Worm (Caenorhabditis elegans) whole organism, L1 larva: Measurements from ENCODE around the gene gbf-1.

Experiments
- C04F5.9 ChIP-seq: sonication (generic microtip); optimal IDR thresholded peaks from 2 replicates; lab custom pipeline; 2016; ENCODE audit warnings: missing genetic modification characterization, missing compliant biosample characterization
- Y116A8C.19 ChIP-seq: sonication (generic microtip); optimal IDR thresholded peaks from 2 replicates; lab custom pipeline; 2016; ENCODE audit warnings: missing compliant biosample characterization, missing genetic modification characterization, borderline replicate concordance
- aha-1 ChIP-seq: fragments of 150-350 bp; optimal IDR thresholded peaks from 2 replicates; lab custom pipeline; 2014; ENCODE audit warnings: missing biosample characterization, missing genetic modification characterization
- ceh-63 ChIP-seq: fragments of 200-800 bp; sonication (Bioruptor generic); optimal IDR thresholded peaks from 2 replicates; lab custom pipeline; 2018; ENCODE audit warnings: mild to moderate bottlenecking, missing genetic modification characterization, missing compliant biosample characterization
- ceh-8 ChIP-seq: fragments of 200-800 bp; sonication (Bioruptor generic); optimal IDR thresholded peaks from 2 replicates; lab custom pipeline; 2018; ENCODE audit warnings: mild to moderate bottlenecking, missing genetic modification characterization, moderate library complexity, missing compliant biosample characterization
- ces-1 ChIP-seq: fragments of 150-350 bp; optimal IDR thresholded peaks from 2 replicates; lab custom pipeline; 2014; ENCODE audit warnings: missing biosample characterization, missing genetic modification reagents, missing genetic modification characterization
- dsc-1 ChIP-seq: sonication (generic microtip); optimal IDR thresholded peaks from 2 replicates; lab custom pipeline; 2016; ENCODE audit warnings: mild to moderate bottlenecking, missing genetic modification characterization, missing compliant biosample characterization
- efl-1 ChIP-seq, 4 experiments: fragments of 150-350 bp; optimal IDR thresholded peaks in 3 of 4; peaks in 1 of 4; 1 replicate in 1 of 4; 2 replicates in 3 of 4; lab custom pipeline; 2014; ENCODE audit warnings: missing biosample characterization in 2 of 4, missing genetic modification characterization in 2 of 4, missing genetic modification reagents in 2 of 4
- efl-3 ChIP-seq: fragments of 200-800 bp; sonication (Bioruptor generic); optimal IDR thresholded peaks from 2 replicates; lab custom pipeline; 2018; ENCODE audit warnings: mild to moderate bottlenecking, missing genetic modification characterization, missing compliant biosample characterization
- egl-27 ChIP-seq, 2 experiments: fragments of 150-350 bp in 1 of 2; sonication (generic microtip); optimal IDR thresholded peaks; 3 replicates each; lab custom pipeline; 2017 to 2018; ENCODE audit warnings: missing biosample characterization in 2 of 2, missing genetic modification characterization in 2 of 2, missing genetic modification reagents in 2 of 2
- fkh-4 ChIP-seq: sonication (generic microtip); optimal IDR thresholded peaks from 2 replicates; lab custom pipeline; 2016; ENCODE audit warnings: missing compliant biosample characterization, missing genetic modification characterization, borderline replicate concordance
- fos-1 ChIP-seq: fragments of 150-350 bp; optimal IDR thresholded peaks from 2 replicates; lab custom pipeline; 2014; ENCODE audit warnings: missing biosample characterization, missing genetic modification characterization
- hlh-17 ChIP-seq: fragments of 200-800 bp; sonication (Bioruptor generic); optimal IDR thresholded peaks from 2 replicates; lab custom pipeline; 2018; ENCODE audit warnings: missing genetic modification characterization, mild to moderate bottlenecking, missing compliant biosample characterization, moderate library complexity, borderline replicate concordance
- lin-13 ChIP-seq: fragments of 150-350 bp; optimal IDR thresholded peaks from 2 replicates; lab custom pipeline; 2014; ENCODE audit warnings: missing biosample characterization, missing genetic modification reagents, missing genetic modification characterization
- lin-14 ChIP-seq: fragments of 200-800 bp; sonication (Bioruptor generic); optimal IDR thresholded peaks from 2 replicates; lab custom pipeline; 2018; ENCODE audit warnings: mild to moderate bottlenecking, missing genetic modification characterization, moderate library complexity, missing compliant biosample characterization
- lin-15B ChIP-seq: fragments of 150-350 bp; sonication (generic microtip); optimal IDR thresholded peaks from 3 replicates; lab custom pipeline; 2014; ENCODE audit warnings: missing biosample characterization, missing genetic modification characterization
- mab-9 ChIP-seq: fragments of 200-800 bp; sonication (Bioruptor generic); IDR thresholded peaks from 2 replicates; pipeline ENCODE4 v1.3.6; 2022; ENCODE audit warnings: missing genetic modification reagents, missing genetic modification characterization, missing compliant biosample characterization
- mdl-1 ChIP-seq, 2 experiments: fragments of 150-350 bp; optimal IDR thresholded peaks; 2 replicates each; lab custom pipeline; 2014 to 2017; ENCODE audit warnings: missing biosample characterization in 2 of 2, missing genetic modification characterization in 2 of 2, inconsistent platforms in 1 of 2
- nhr-12 ChIP-seq: sonication (generic microtip); optimal IDR thresholded peaks from 2 replicates; lab custom pipeline; 2017; ENCODE audit warnings: missing biosample characterization, missing genetic modification characterization
- nhr-20 ChIP-seq: sonication (generic microtip); optimal IDR thresholded peaks from 2 replicates; lab custom pipeline; 2016; ENCODE audit warnings: mild to moderate bottlenecking, missing genetic modification characterization, missing compliant biosample characterization
- nhr-76 ChIP-seq: sonication (generic microtip); optimal IDR thresholded peaks from 2 replicates; lab custom pipeline; 2017; ENCODE audit warnings: missing biosample characterization, missing genetic modification characterization
- nhr-77 ChIP-seq: fragments of 150-350 bp; optimal IDR thresholded peaks from 2 replicates; lab custom pipeline; 2014; ENCODE audit warnings: missing biosample characterization, missing genetic modification characterization
- nhr-85 ChIP-seq: sonication (generic microtip); peaks from one replicate; lab custom pipeline; 2016; ENCODE audit warnings: missing genetic modification characterization, inconsistent platforms, missing compliant biosample characterization
- pax-3 ChIP-seq: fragments of 200-800 bp; sonication (Bioruptor generic); optimal IDR thresholded peaks from 2 replicates; lab custom pipeline; 2018; ENCODE audit warnings: mild to moderate bottlenecking, missing genetic modification characterization, moderate library complexity, missing compliant biosample characterization
- skn-1 ChIP-seq: fragments of 150-350 bp; optimal IDR thresholded peaks from 2 replicates; lab custom pipeline; 2014; ENCODE audit warnings: missing biosample characterization, missing genetic modification characterization
- snpc-4 ChIP-seq: fragments of 150-350 bp; optimal IDR thresholded peaks from 2 replicates; lab custom pipeline; 2014; ENCODE audit warnings: missing biosample characterization, missing genetic modification characterization
- sptf-1 ChIP-seq: fragments of 150-350 bp; optimal IDR thresholded peaks from 2 replicates; lab custom pipeline; 2014; ENCODE audit warnings: missing biosample characterization, missing genetic modification characterization
- tbx-2 ChIP-seq: sonication (generic microtip); optimal IDR thresholded peaks from 2 replicates; lab custom pipeline; 2016; ENCODE audit warnings: missing genetic modification characterization, missing compliant biosample characterization
- ztf-11 ChIP-seq, 2 experiments: sonication (generic microtip); optimal IDR thresholded peaks; 2 replicates each; lab custom pipeline; 2016 to 2017; ENCODE audit warnings: missing genetic modification characterization in 2 of 2, missing biosample characterization in 1 of 2, missing compliant biosample characterization in 1 of 2

The gbf-1 gene

DNA sequence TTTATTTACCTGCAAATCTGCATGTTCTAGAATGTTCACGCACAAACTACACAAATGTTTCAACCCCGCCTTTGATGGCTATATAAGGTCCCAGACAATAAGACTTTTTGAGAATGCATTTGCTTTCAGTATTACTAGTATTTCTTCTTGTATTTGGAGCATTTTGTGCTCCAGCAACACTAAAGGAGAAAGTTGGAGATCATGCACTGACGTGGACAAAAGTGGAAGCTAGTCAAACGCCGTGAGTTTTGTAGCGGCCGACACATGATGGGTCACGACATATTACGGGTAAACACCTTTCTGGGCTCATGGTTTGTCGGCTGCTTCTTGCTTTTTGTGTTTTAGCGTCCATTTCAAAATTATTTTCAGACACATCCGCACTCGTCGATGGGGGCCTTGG is 37.0 kb upstream of the gbf-1 start, which contains the start of gene C18D11.6:
Gene C18D11.6, plus strand, starts transcription at position 110 of the 400 bp plus-strand sequence.
- TF ChIP-seq efl-3 (no peak), nhr-85 (peak; percentile 81), pax-3 (tag; lab: Kevin White, UChicago) (no peak), lin-15B (tag; lab: Kevin White, UChicago) (no peak), efl-1 (optimal IDR thresholded peaks at IDR 0.05; lab: Kevin White, UChicago) (no peak), efl-1 (GFP tag; optimal IDR thresholded peaks at IDR 0.05 in 1 of 2; lab: Kevin White, UChicago) (peak in 1 of 2 experiments; percentile 64), snpc-4 (tag; lab: Kevin White, UChicago) (no peak), hlh-17 (GFP tag; lab: Kevin White, UChicago) (no peak)

- no peak for TF ChIP-seq efl-1 (optimal IDR thresholded peaks at IDR 0.05; lab: Kevin White, UChicago)
- peak in 1 of 2 experiments; percentile 31 for TF ChIP-seq efl-1 (GFP tag; optimal IDR thresholded peaks at IDR 0.05 in 1 of 2; lab: Kevin White, UChicago)
- TF ChIP-seq egl-27 (tag; optimal IDR thresholded peaks at IDR 0.05; lab: Kevin White, UChicago), result no peak
Observed at ce11 chrIII:11808818-11809217, 35.3 kb upstream of the gbf-1 start, which contains the start of gene C18D11.9. Gene C18D11.9, plus strand, starts transcription at chrIII:11809118.

- TF ChIP-seq Y116A8C.19 (tag; lab: Kevin White, UChicago), result no peak
- no peak for TF ChIP-seq ceh-8 (GFP tag; lab: Kevin White, UChicago)
- no peak for TF ChIP-seq mdl-1 (tag; optimal IDR thresholded peaks at IDR 0.05; lab: Kevin White, UChicago)
- no peak for TF ChIP-seq efl-3
Observed at ce11 chrIII:11807418-11807817, 33.9 kb upstream of the gbf-1 start, which contains the start of gene C18D11.10. Gene C18D11.10, plus strand, starts transcription at chrIII:11807718.

- TF ChIP-seq nhr-77 (tag; lab: Kevin White, UChicago), result no peak
- no peak for TF ChIP-seq C04F5.9
- TF ChIP-seq nhr-76 (tag; lab: Kevin White, UChicago), result no peak
- no peak for TF ChIP-seq aha-1 (tag; lab: Kevin White, UChicago)
- no peak for TF ChIP-seq fkh-4 (tag; lab: Kevin White, UChicago)
- peak; percentile 15 for TF ChIP-seq dsc-1 (tag; lab: Kevin White, UChicago)
Observed at ce11 chrIII:11806695-11807094, 33.2 kb upstream of the gbf-1 start, which contains the start of gene C18D11.7. Gene C18D11.7, minus strand, starts transcription at chrIII:11806795.

ce11 chrIII:11795448-11795847 is 22.0 kb upstream of the gbf-1 start, which contains the start of gene twk-39:
Gene twk-39, plus strand, starts transcription at chrIII:11795748.
- TF ChIP-seq ces-1 (no peak), sptf-1 (no peak), fos-1 (no peak), tbx-2 (tag; lab: Kevin White, UChicago) (no peak), ztf-11 (tag; optimal IDR thresholded peaks at IDR 0.05; lab: Kevin White, UChicago) (no peak), nhr-12 (tag; lab: Kevin White, UChicago) (no peak)
- TF ChIP-seq, all 84 proteins: peak for 0

ce11 chrIII:11794389-11794788 is 20.9 kb upstream of the gbf-1 start:
- TF ChIP-seq ceh-63 (GFP tag; lab: Kevin White, UChicago) (no peak), sptf-1 (no peak), efl-3 (no peak), lin-14 (GFP tag; lab: Kevin White, UChicago) (peak; percentile 69), lin-13 (no peak), mab-9 (no peak), efl-1 (optimal IDR thresholded peaks at IDR 0.05; lab: Kevin White, UChicago) (no peak), efl-1 (GFP tag; optimal IDR thresholded peaks at IDR 0.05 in 1 of 2; lab: Kevin White, UChicago) (peak in 1 of 2 experiments; percentile 78), skn-1 (tag; lab: Kevin White, UChicago) (no peak), nhr-20 (tag; lab: Kevin White, UChicago) (no peak)
